Fruit fly (Drosophila melanogaster): Measurements from ENCODE around the gene CG18249.

- TF ChIP-seq gl (tag; optimal IDR thresholded peaks at IDR 0.05): no peak
- TF ChIP-seq EcR (GFP tag; optimal IDR thresholded peaks at IDR 0.05): peak; percentile 4
- TF ChIP-seq Pif1B (GFP tag; optimal IDR thresholded peaks at IDR 0.05): peak; percentile 69
Measured at dm6 chr3R:8243720-8244119, 23.8 kb downstream of the CG18249 start, which contains the start of the genes CG9636, CG18749 and CG33722.

Measured in whole organism, pupa.